Fruit fly (Drosophila melanogaster) whole organism, embryonic: ENCODE data around the gene GCS2beta.
A peak's percentile ranks its signal among the peaks of the same experiment; 100 is the strongest.

Source experiments
- Antp ChIP-seq: fragments of 200-800 bp; sonication (Bioruptor generic); optimal IDR thresholded peaks from 3 replicates; lab custom pipeline; 2016; ENCODE audit warnings: missing biosample characterization, missing genetic modification characterization
- BEAF-32 ChIP-seq: fragments of 200-800 bp; sonication (Bioruptor generic); optimal IDR thresholded peaks from 3 replicates; lab custom pipeline; 2017; ENCODE audit warnings: missing biosample characterization, missing genetic modification characterization, mild to moderate bottlenecking, moderate library complexity, missing genetic modification reagents
- CG10147 ChIP-seq: fragments of 200-800 bp; sonication (Bioruptor generic); optimal IDR thresholded peaks from 2 replicates; lab custom pipeline; 2019; ENCODE audit warnings: missing biosample characterization, mild to moderate bottlenecking, missing genetic modification characterization, moderate library complexity
- CG11085 ChIP-seq: fragments of 200-800 bp; sonication (Bioruptor generic); IDR thresholded peaks from 2 replicates; pipeline ENCODE4 v1.3.6; 2022; ENCODE audit warnings: missing biosample characterization, missing genetic modification characterization
- CG11093 ChIP-seq: fragments of 200-800 bp; sonication (Bioruptor generic); IDR thresholded peaks from 3 replicates; pipeline ENCODE4 v1.3.6; 2022; ENCODE audit warnings: missing biosample characterization, missing genetic modification characterization
- CG11456 ChIP-seq: fragments of 200-800 bp; sonication (Bioruptor generic); IDR thresholded peaks from 3 replicates; pipeline ENCODE4 v1.3.6; 2022; ENCODE audit warnings: missing biosample characterization, missing genetic modification characterization
- CG12219 ChIP-seq: fragments of 200-800 bp; sonication (Bioruptor generic); optimal IDR thresholded peaks from 3 replicates; lab custom pipeline; 2018; ENCODE audit warnings: missing biosample characterization, mild to moderate bottlenecking, missing genetic modification characterization
- CG13287 ChIP-seq: fragments of 200-800 bp; sonication (Bioruptor generic); IDR thresholded peaks from 2 replicates; pipeline ENCODE4 v1.3.6; 2022; ENCODE audit warnings: missing biosample characterization, missing genetic modification characterization; ENCODE audit not compliant: partially characterized antibody
- CG14667 ChIP-seq: fragments of 200-800 bp; sonication (Bioruptor generic); IDR thresholded peaks from 2 replicates; pipeline ENCODE4 v1.3.6; 2022; ENCODE audit warnings: missing biosample characterization, missing genetic modification characterization
- CG1602 ChIP-seq: fragments of 200-800 bp; sonication (Bioruptor generic); optimal IDR thresholded peaks from 3 replicates; lab custom pipeline; 2016; ENCODE audit warnings: missing biosample characterization, missing genetic modification characterization
- CG1792 ChIP-seq: fragments of 200-800 bp; sonication (Bioruptor generic); optimal IDR thresholded peaks from 2 replicates; lab custom pipeline; 2016; ENCODE audit warnings: missing biosample characterization, missing genetic modification characterization
- CG18262 ChIP-seq: fragments of 200-800 bp; optimal IDR thresholded peaks from 3 replicates; lab custom pipeline; 2019; ENCODE audit warnings: missing biosample characterization, mild to moderate bottlenecking, missing genetic modification characterization, moderate library complexity
- CG18764 ChIP-seq: fragments of 200-800 bp; sonication (Bioruptor generic); optimal IDR thresholded peaks from 3 replicates; lab custom pipeline; 2016; ENCODE audit warnings: missing biosample characterization, missing genetic modification characterization
- CG2120 ChIP-seq: fragments of 200-800 bp; sonication (Bioruptor generic); optimal IDR thresholded peaks from 3 replicates; lab custom pipeline; 2016; ENCODE audit warnings: missing biosample characterization, missing genetic modification characterization
- CG2875 ChIP-seq: fragments of 200-800 bp; sonication (Bioruptor generic); optimal IDR thresholded peaks from 2 replicates; lab custom pipeline; 2017; ENCODE audit warnings: missing biosample characterization, mild to moderate bottlenecking, missing genetic modification characterization, missing genetic modification reagents
- CG2889 ChIP-seq: fragments of 200-800 bp; sonication (Bioruptor generic); IDR thresholded peaks from 3 replicates; pipeline ENCODE4 v1.3.6; 2022; ENCODE audit warnings: missing biosample characterization, missing genetic modification characterization
- CG30020 ChIP-seq: fragments of 200-800 bp; optimal IDR thresholded peaks from 2 replicates; lab custom pipeline; 2019; ENCODE audit warnings: missing biosample characterization, mild to moderate bottlenecking, missing genetic modification characterization, moderate library complexity
- CG31224 ChIP-seq: fragments of 200-800 bp; sonication (Bioruptor generic); IDR thresholded peaks from 2 replicates; pipeline ENCODE4 v1.3.6; 2022; ENCODE audit warnings: missing biosample characterization, missing genetic modification characterization
- CG31441 ChIP-seq: fragments of 200-800 bp; sonication (Bioruptor generic); IDR thresholded peaks from 2 replicates; pipeline ENCODE4 v1.3.6; 2022; ENCODE audit warnings: missing biosample characterization, missing genetic modification characterization
- CG3163 ChIP-seq: fragments of 200-800 bp; sonication (Bioruptor generic); optimal IDR thresholded peaks from 3 replicates; lab custom pipeline; 2016; ENCODE audit warnings: missing biosample characterization, missing genetic modification characterization
- CG4854 ChIP-seq: fragments of 200-800 bp; sonication (Bioruptor generic); optimal IDR thresholded peaks from 2 replicates; lab custom pipeline; 2016; ENCODE audit warnings: missing biosample characterization, missing genetic modification characterization, inconsistent platforms
- CG6654 ChIP-seq: fragments of 200-800 bp; sonication (Bioruptor generic); optimal IDR thresholded peaks from 2 replicates; lab custom pipeline; 2017; ENCODE audit warnings: missing biosample characterization, mild to moderate bottlenecking, missing genetic modification characterization
- CG7271 ChIP-seq: fragments of 200-800 bp; sonication (Bioruptor generic); optimal IDR thresholded peaks from 2 replicates; lab custom pipeline; 2018; ENCODE audit warnings: missing biosample characterization, mild to moderate bottlenecking, missing genetic modification characterization, moderate library complexity
- CG7556 ChIP-seq: fragments of 200-800 bp; sonication (Bioruptor generic); optimal IDR thresholded peaks from 2 replicates; lab custom pipeline; 2017; ENCODE audit warnings: missing biosample characterization, mild to moderate bottlenecking, missing genetic modification characterization
- CG7745 ChIP-seq: fragments of 200-800 bp; sonication (Bioruptor generic); optimal IDR thresholded peaks from 2 replicates; lab custom pipeline; 2018; ENCODE audit warnings: missing biosample characterization, mild to moderate bottlenecking, missing genetic modification characterization, moderate library complexity
- CG8359 ChIP-seq: fragments of 200-800 bp; sonication (Bioruptor generic); optimal IDR thresholded peaks from 2 replicates; lab custom pipeline; 2017; ENCODE audit warnings: missing biosample characterization, mild to moderate bottlenecking, missing genetic modification characterization, borderline replicate concordance
- CG8765 ChIP-seq: fragments of 200-800 bp; sonication (Bioruptor generic); IDR thresholded peaks from 2 replicates; pipeline ENCODE4 v1.3.6; 2022; ENCODE audit warnings: missing biosample characterization, missing genetic modification characterization
- HLH54F ChIP-seq: fragments of 200-800 bp; sonication (Bioruptor generic); optimal IDR thresholded peaks from 3 replicates; lab custom pipeline; 2016; ENCODE audit warnings: missing biosample characterization, missing genetic modification characterization
- Lpt ChIP-seq: fragments of >200 bp; optimal IDR thresholded peaks from 2 replicates; lab custom pipeline; 2018; ENCODE audit warnings: missing biosample characterization, missing genetic modification characterization
- Myb ChIP-seq: fragments of 200-800 bp; sonication (Bioruptor generic); optimal IDR thresholded peaks from 2 replicates; lab custom pipeline; 2016; ENCODE audit warnings: missing biosample characterization, missing genetic modification characterization
- Nf-YC ChIP-seq: fragments of 200-800 bp; optimal IDR thresholded peaks from 3 replicates; lab custom pipeline; 2019; ENCODE audit warnings: missing biosample characterization, mild to moderate bottlenecking, missing genetic modification characterization, moderate library complexity
- Side ChIP-seq: fragments of 200-800 bp; sonication (Bioruptor generic); optimal IDR thresholded peaks from 2 replicates; lab custom pipeline; 2016; ENCODE audit warnings: missing biosample characterization, missing genetic modification characterization
- Sin3A ChIP-seq: fragments of >200 bp; optimal IDR thresholded peaks from 2 replicates; lab custom pipeline; 2018
- YL-1 ChIP-seq: fragments of 200-800 bp; sonication (Bioruptor generic); optimal IDR thresholded peaks from 3 replicates; lab custom pipeline; 2017; ENCODE audit warnings: missing biosample characterization, mild to moderate bottlenecking, missing genetic modification characterization
- amos ChIP-seq: fragments of 200-800 bp; sonication (Bioruptor generic); IDR thresholded peaks from 2 replicates; pipeline ENCODE4 v1.3.6; 2022; ENCODE audit warnings: missing biosample characterization, missing genetic modification characterization; ENCODE audit not compliant: partially characterized antibody
- ash1 ChIP-seq: fragments of 200-800 bp; sonication (Bioruptor generic); optimal IDR thresholded peaks from 2 replicates; lab custom pipeline; 2018; ENCODE audit warnings: missing biosample characterization, mild to moderate bottlenecking, missing genetic modification characterization
- disco-r ChIP-seq: fragments of 200-800 bp; sonication (Bioruptor generic); optimal IDR thresholded peaks from 2 replicates; lab custom pipeline; 2016; ENCODE audit warnings: missing biosample characterization, missing genetic modification characterization
- eyg ChIP-seq: fragments of 200-800 bp; sonication (Bioruptor generic); optimal IDR thresholded peaks from 3 replicates; lab custom pipeline; 2016; ENCODE audit warnings: missing biosample characterization, missing genetic modification characterization
- gce ChIP-seq: fragments of 200-800 bp; sonication (Bioruptor generic); IDR thresholded peaks from 3 replicates; pipeline ENCODE4 v1.3.6; 2022; ENCODE audit warnings: missing biosample characterization, missing genetic modification characterization
- gcm ChIP-seq: fragments of 200-800 bp; sonication (Bioruptor generic); optimal IDR thresholded peaks from 2 replicates; lab custom pipeline; 2019; ENCODE audit warnings: missing biosample characterization, mild to moderate bottlenecking, missing genetic modification characterization, moderate library complexity
- gsb-n ChIP-seq: fragments of 200-800 bp; sonication (Bioruptor generic); optimal IDR thresholded peaks from 3 replicates; lab custom pipeline; 2018; ENCODE audit warnings: missing biosample characterization, mild to moderate bottlenecking, missing genetic modification characterization
- jigr1 ChIP-seq: fragments of 200-800 bp; sonication (Bioruptor generic); IDR thresholded peaks from 3 replicates; pipeline ENCODE4 v1.3.6; 2022; ENCODE audit warnings: missing biosample characterization, missing genetic modification characterization
- lilli ChIP-seq: fragments of 200-800 bp; sonication (Bioruptor generic); optimal IDR thresholded peaks from 3 replicates; lab custom pipeline; 2016; ENCODE audit warnings: missing biosample characterization, missing genetic modification characterization
- nerfin-1 ChIP-seq: fragments of 200-800 bp; sonication (Bioruptor generic); optimal IDR thresholded peaks from 3 replicates; lab custom pipeline; 2019; ENCODE audit warnings: missing biosample characterization, mild to moderate bottlenecking, missing genetic modification characterization, moderate library complexity
- scrt ChIP-seq: fragments of 200-800 bp; sonication (Bioruptor generic); optimal IDR thresholded peaks from 2 replicates; lab custom pipeline; 2018; ENCODE audit warnings: missing biosample characterization, mild to moderate bottlenecking, missing genetic modification characterization, moderate library complexity
- sisA ChIP-seq: fragments of 200-800 bp; sonication (Bioruptor generic); IDR thresholded peaks from 2 replicates; pipeline ENCODE4 v1.3.6; 2022; ENCODE audit warnings: missing biosample characterization, missing genetic modification characterization
- tup ChIP-seq: fragments of 200-800 bp; sonication (Bioruptor generic); optimal IDR thresholded peaks from 2 replicates; lab custom pipeline; 2016; ENCODE audit warnings: missing biosample characterization, mild to moderate bottlenecking, missing genetic modification characterization, moderate library complexity
- unpg ChIP-seq: fragments of 200-800 bp; sonication (Bioruptor generic); optimal IDR thresholded peaks from 3 replicates; lab custom pipeline; 2018; ENCODE audit warnings: missing biosample characterization, mild to moderate bottlenecking, missing genetic modification characterization, moderate library complexity
- zf30C ChIP-seq: fragments of 200-800 bp; sonication (Bioruptor generic); optimal IDR thresholded peaks from 3 replicates; lab custom pipeline; 2018; ENCODE audit warnings: missing biosample characterization, mild to moderate bottlenecking, missing genetic modification characterization

Gene GCS2beta

DNA sequence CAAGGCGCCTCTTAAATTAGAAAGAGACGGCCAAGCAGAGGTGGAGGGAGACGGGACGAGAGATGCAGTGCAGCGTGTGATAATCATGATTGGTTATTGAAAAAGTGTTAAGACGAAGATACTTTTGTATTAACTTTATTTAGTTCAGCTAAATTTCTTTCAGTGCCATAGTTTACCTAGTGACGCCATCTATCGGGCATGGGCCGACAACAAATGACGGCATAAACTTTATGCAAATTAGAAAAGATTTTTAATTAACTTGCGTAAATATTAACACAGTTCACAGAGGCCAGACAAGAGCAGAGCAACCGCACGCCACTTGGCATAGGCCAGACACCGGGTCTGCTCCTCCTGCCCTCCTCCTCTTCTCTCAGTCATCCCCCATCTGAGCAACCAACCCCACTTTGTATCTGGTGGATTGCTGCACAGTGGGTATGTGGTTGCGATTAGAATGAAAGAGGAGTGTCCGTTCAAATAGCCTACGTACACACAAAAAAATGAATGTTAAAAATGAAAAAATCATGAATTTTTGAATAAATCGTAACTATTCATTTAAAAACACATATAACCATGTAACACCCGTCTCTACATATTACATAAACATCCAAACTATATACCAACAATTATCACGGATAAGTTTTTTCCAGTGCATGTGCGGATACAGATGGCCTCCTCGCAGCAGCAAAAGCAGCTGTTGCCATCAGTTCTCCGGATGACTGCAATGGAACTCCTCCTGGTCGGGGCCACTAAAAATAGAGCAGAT lies 18.0 kb downstream of the GCS2beta start (continued):
- TF ChIP-seq CG31224 (peak; percentile 45; the same call in 1 of the 2 replicates), disco-r (peak; percentile 44), CG7556 (peak; percentile 85), gsb-n (peak; percentile 86), jigr1 (GFP tag; lab: Robert Waterston, UW) (0 out of 3 replicates have a peak, but pooled peaks have one; percentile 43), BEAF-32 (GFP tag; lab: Kevin White, UChicago) (no peak), Myb (GFP tag; lab: Kevin White, UChicago) (peak; percentile 49), CG1602 (GFP tag; lab: Kevin White, UChicago) (peak; percentile 71), zf30C (GFP tag; lab: Kevin White, UChicago) (peak; percentile 55), CG4854 (peak; percentile 58), CG8359 (GFP tag; lab: Kevin White, UChicago) (peak; percentile 52), CG11456 (GFP tag; lab: Robert Waterston, UW) (peak; percentile 67; the same call in 1 of the 3 replicates), YL-1 (no peak), unpg (GFP tag; lab: Kevin White, UChicago) (peak; percentile 88), CG6654 (GFP tag; lab: Kevin White, UChicago) (peak; percentile 61), CG18262 (tag; lab: Kevin White, UChicago) (peak; percentile 88), CG8765 (GFP tag; lab: Robert Waterston, UW) (peak; percentile 36; the same call in 1 of the 2 replicates), CG14667 (peak; percentile 69; the same call in 1 of the 2 replicates), CG2875 (GFP tag; lab: Kevin White, UChicago) (peak; percentile 68), CG2120 (GFP tag; lab: Kevin White, UChicago) (peak; percentile 79), CG2889 (GFP tag; lab: Robert Waterston, UW) (peak; percentile 61; the same call in 2 of the 3 replicates), ash1 (no peak), amos (GFP tag; lab: Robert Waterston, UW) (no peak), Side (GFP tag; lab: Kevin White, UChicago) (peak; percentile 81), gce (GFP tag; lab: Robert Waterston, UW) (peak; percentile 68; the same call in 2 of the 3 replicates), nerfin-1 (peak; percentile 84), eyg (peak; percentile 62), sisA (peak; percentile 80), gcm (GFP tag; lab: Kevin White, UChicago) (no peak), CG18764 (GFP tag; lab: Kevin White, UChicago) (peak; percentile 68), Antp (GFP tag; lab: Kevin White, UChicago) (peak; percentile 74), CG3163 (GFP tag; lab: Kevin White, UChicago) (peak; percentile 34), tup (GFP tag; lab: Kevin White, UChicago) (peak; percentile 27), CG10147 (no peak), lilli (GFP tag; lab: Kevin White, UChicago) (peak; percentile 76), CG1792 (GFP tag; lab: Kevin White, UChicago) (peak; percentile 83), CG12219 (GFP tag; lab: Kevin White, UChicago) (peak; percentile 82), HLH54F (peak; percentile 72), CG13287 (GFP tag; lab: Robert Waterston, UW) (no peak), CG11085 (GFP tag; lab: Robert Waterston, UW) (peak; percentile 51; the same call in 1 of the 2 replicates), CG7745 (tag; lab: Kevin White, UChicago) (no peak), Sin3A (lab: Kevin White, UChicago) (no peak), CG11093 (GFP tag; lab: Robert Waterston, UW) (peak; percentile 59; the same call in 2 of the 3 replicates), CG7271 (peak; percentile 62), scrt (GFP tag; lab: Kevin White, UChicago) (peak; percentile 71), Lpt (GFP tag; lab: Kevin White, UChicago) (no peak), Nf-YC (no peak), CG30020 (no peak), CG31441 (GFP tag; lab: Robert Waterston, UW) (no peak; the same call in none of the 2 replicates)
